Worm (Caenorhabditis elegans) whole organism, L3 larva: ENCODE results near the gene mip-2.

ENCODE experiments used
- R02D3.7 ChIP-seq: fragments of 150-350 bp; optimal IDR thresholded peaks from 2 replicates; lab custom pipeline; 2014; ENCODE audit warnings: missing biosample characterization, missing genetic modification characterization
- ZK546.5 ChIP-seq: sonication (generic microtip); optimal IDR thresholded peaks from 2 replicates; lab custom pipeline; 2017; ENCODE audit warnings: missing biosample characterization, missing genetic modification characterization
- ama-1 ChIP-seq: fragments of 150-350 bp; optimal IDR thresholded peaks from 2 replicates; lab custom pipeline; 2018
- ceh-16 ChIP-seq: sonication (generic microtip); optimal IDR thresholded peaks from 2 replicates; lab custom pipeline; 2017; ENCODE audit warnings: missing biosample characterization, missing genetic modification characterization
- ceh-28 ChIP-seq: fragments of 150-350 bp; optimal IDR thresholded peaks from 2 replicates; lab custom pipeline; 2014; ENCODE audit warnings: missing biosample characterization, missing genetic modification reagents, missing genetic modification characterization
- ceh-9 ChIP-seq: sonication (generic microtip); optimal IDR thresholded peaks from 2 replicates; lab custom pipeline; 2018; ENCODE audit warnings: missing biosample characterization, missing genetic modification characterization
- daf-12 ChIP-seq: fragments of 150-350 bp; optimal IDR thresholded peaks from 2 replicates; lab custom pipeline; 2014; ENCODE audit warnings: missing biosample characterization, missing genetic modification reagents, missing genetic modification characterization
- egl-27 ChIP-seq: sonication (generic microtip); optimal IDR thresholded peaks from 4 replicates; lab custom pipeline; 2017; ENCODE audit warnings: missing biosample characterization, missing genetic modification reagents, missing genetic modification characterization
- egl-5 ChIP-seq: fragments of 150-350 bp; optimal IDR thresholded peaks from 2 replicates; lab custom pipeline; 2017; ENCODE audit warnings: missing biosample characterization, missing genetic modification reagents, missing genetic modification characterization, inconsistent platforms
- elt-1 ChIP-seq: fragments of 150-350 bp; optimal IDR thresholded peaks from 2 replicates; lab custom pipeline; 2014; ENCODE audit warnings: missing biosample characterization, missing genetic modification characterization
- elt-2 ChIP-seq: sonication (generic microtip); optimal IDR thresholded peaks from 2 replicates; lab custom pipeline; 2016; ENCODE audit warnings: missing genetic modification reagents, mild to moderate bottlenecking, missing genetic modification characterization, missing compliant biosample characterization
- elt-3 ChIP-seq, 3 experiments: fragments of 150-350 bp in 1 of 3; sonication (generic microtip) in 2 of 3; optimal IDR thresholded peaks; 2 replicates in 2 of 3; 4 replicates in 1 of 3; lab custom pipeline; 2014 to 2017; ENCODE audit warnings: missing biosample characterization in 3 of 3, missing genetic modification characterization in 3 of 3
- eor-1 ChIP-seq, 2 experiments: fragments of 150-350 bp; optimal IDR thresholded peaks; 2 replicates each; lab custom pipeline; 2014 to 2018; ENCODE audit warnings: missing biosample characterization in 2 of 2, missing genetic modification characterization in 2 of 2
- fkh-10 ChIP-seq: sonication (generic microtip); optimal IDR thresholded peaks from 2 replicates; lab custom pipeline; 2017; ENCODE audit warnings: missing biosample characterization, missing genetic modification reagents, missing genetic modification characterization
- fkh-2 ChIP-seq: fragments of 150-350 bp; optimal IDR thresholded peaks from 2 replicates; lab custom pipeline; 2014; ENCODE audit warnings: missing biosample characterization, missing genetic modification reagents, missing genetic modification characterization
- hmg-11 ChIP-seq: sonication (generic microtip); optimal IDR thresholded peaks from 2 replicates; lab custom pipeline; 2016; ENCODE audit warnings: missing genetic modification characterization, missing compliant biosample characterization
- jun-1 ChIP-seq: fragments of 150-350 bp; optimal IDR thresholded peaks from 2 replicates; lab custom pipeline; 2014; ENCODE audit warnings: missing biosample characterization, missing genetic modification reagents, missing genetic modification characterization
- lin-15B ChIP-seq: fragments of 150-350 bp; optimal IDR thresholded peaks from 2 replicates; lab custom pipeline; 2014; ENCODE audit warnings: missing biosample characterization, missing genetic modification characterization
- lin-39 ChIP-seq: fragments of 150-350 bp; optimal IDR thresholded peaks from 2 replicates; lab custom pipeline; 2018; ENCODE audit warnings: missing biosample characterization, missing genetic modification reagents, missing genetic modification characterization
- lsy-12 ChIP-seq: sonication (generic microtip); optimal IDR thresholded peaks from 2 replicates; lab custom pipeline; 2016; ENCODE audit warnings: mild to moderate bottlenecking, missing genetic modification characterization, missing compliant biosample characterization
- mdl-1 ChIP-seq: fragments of 150-350 bp; optimal IDR thresholded peaks from 2 replicates; lab custom pipeline; 2014; ENCODE audit warnings: missing biosample characterization, missing genetic modification characterization
- nfya-1 ChIP-seq: sonication (generic microtip); optimal IDR thresholded peaks from 2 replicates; lab custom pipeline; 2017; ENCODE audit warnings: missing genetic modification characterization, mild to moderate bottlenecking, missing compliant biosample characterization, antibody characterized with exemption, moderate library complexity; ENCODE audit not compliant: insufficient read depth
- nhr-11 ChIP-seq: fragments of 150-350 bp; optimal IDR thresholded peaks from 2 replicates; lab custom pipeline; 2014; ENCODE audit warnings: missing biosample characterization, missing genetic modification characterization
- nhr-12 ChIP-seq: fragments of 150-350 bp; optimal IDR thresholded peaks from 2 replicates; lab custom pipeline; 2014; ENCODE audit warnings: missing biosample characterization, missing genetic modification characterization
- nhr-23 ChIP-seq: fragments of 150-350 bp; optimal IDR thresholded peaks from 2 replicates; lab custom pipeline; 2014; ENCODE audit warnings: missing biosample characterization, missing genetic modification reagents, missing genetic modification characterization
- nhr-237 ChIP-seq: fragments of 150-350 bp; optimal IDR thresholded peaks from 2 replicates; lab custom pipeline; 2014; ENCODE audit warnings: missing biosample characterization, missing genetic modification characterization
- nhr-25 ChIP-seq: sonication (generic microtip); optimal IDR thresholded peaks from 2 replicates; lab custom pipeline; 2017; ENCODE audit warnings: missing biosample characterization, missing genetic modification characterization
- nhr-28 ChIP-seq: fragments of 150-350 bp; optimal IDR thresholded peaks from 2 replicates; lab custom pipeline; 2014; ENCODE audit warnings: missing biosample characterization, missing genetic modification characterization
- nhr-43 ChIP-seq: sonication (generic microtip); optimal IDR thresholded peaks from 2 replicates; lab custom pipeline; 2016; ENCODE audit warnings: mild to moderate bottlenecking, missing genetic modification characterization, missing compliant biosample characterization; ENCODE audit not compliant: poor library complexity, severe bottlenecking
- nhr-76 ChIP-seq: fragments of 150-350 bp; sonication (generic microtip); optimal IDR thresholded peaks from 5 replicates; lab custom pipeline; 2014; ENCODE audit warnings: missing biosample characterization, missing genetic modification characterization
- nhr-77 ChIP-seq: fragments of 150-350 bp; optimal IDR thresholded peaks from 2 replicates; lab custom pipeline; 2014; ENCODE audit warnings: missing biosample characterization, missing genetic modification characterization
- pha-4 ChIP-seq: fragments of 150-350 bp; optimal IDR thresholded peaks from 2 replicates; lab custom pipeline; 2014; ENCODE audit warnings: missing biosample characterization, missing genetic modification reagents, missing genetic modification characterization
- pqm-1 ChIP-seq: fragments of 150-350 bp; optimal IDR thresholded peaks from 2 replicates; lab custom pipeline; 2017; ENCODE audit warnings: missing biosample characterization, missing genetic modification characterization, inconsistent platforms
- sea-2 ChIP-seq: fragments of 150-350 bp; sonication (generic microtip); optimal IDR thresholded peaks from 4 replicates; lab custom pipeline; 2014; ENCODE audit warnings: missing biosample characterization, missing genetic modification reagents, missing genetic modification characterization
- snpc-4 ChIP-seq: fragments of 150-350 bp; optimal IDR thresholded peaks from 2 replicates; lab custom pipeline; 2014; ENCODE audit warnings: missing biosample characterization, missing genetic modification characterization
- tbx-2 ChIP-seq: sonication (generic microtip); optimal IDR thresholded peaks from 2 replicates; lab custom pipeline; 2016; ENCODE audit warnings: mild to moderate bottlenecking, missing genetic modification characterization, missing compliant biosample characterization
- unc-62 ChIP-seq: fragments of 150-350 bp; sonication (generic microtip); optimal IDR thresholded peaks from 4 replicates; lab custom pipeline; 2014; ENCODE audit warnings: missing biosample characterization, missing genetic modification reagents, missing genetic modification characterization
- zag-1 ChIP-seq: fragments of 150-350 bp; optimal IDR thresholded peaks from 2 replicates; lab custom pipeline; 2014; ENCODE audit warnings: missing biosample characterization, missing genetic modification characterization
- ztf-11 ChIP-seq: fragments of 150-350 bp; optimal IDR thresholded peaks from 2 replicates; lab custom pipeline; 2014; ENCODE audit warnings: missing biosample characterization, missing genetic modification characterization
- ztf-4 ChIP-seq: fragments of 150-350 bp; optimal IDR thresholded peaks from 2 replicates; lab custom pipeline; 2014; ENCODE audit warnings: missing biosample characterization, missing genetic modification characterization

Gene mip-2

ce11 chrV:13657291-13657690 lies 14.5 kb downstream of the mip-2 start (continued):
- TF ChIP-seq nhr-11 (no peak), fkh-2 (tag; lab: Kevin White, UChicago) (no peak), sea-2 (GFP tag; lab: Kevin White, UChicago) (no peak), ceh-9 (tag; lab: Kevin White, UChicago) (no peak), nhr-43 (tag; lab: Kevin White, UChicago) (peak; percentile 91), lin-15B (no peak), jun-1 (tag; lab: Kevin White, UChicago) (peak; percentile 68), tbx-2 (peak; percentile 49)

- TF ChIP-seq nhr-25 (tag; lab: Kevin White, UChicago) (peak; percentile 98), ceh-28 (peak; percentile 45), elt-2 (peak; percentile 95), nhr-12 (no peak), lsy-12 (peak; percentile 69), pha-4 (tag; lab: Kevin White, UChicago) (peak; percentile 52), nhr-43 (tag; lab: Kevin White, UChicago) (peak; percentile 91), pqm-1 (peak; percentile 77), tbx-2 (peak; percentile 24), ama-1 (lab: Kevin White, UChicago) (peak; percentile 95), lin-39 (tag; lab: Kevin White, UChicago) (peak; percentile 47), egl-27 (tag; lab: Kevin White, UChicago) (peak; percentile 25), R02D3.7 (tag; lab: Kevin White, UChicago) (peak; percentile 23), jun-1 (tag; lab: Kevin White, UChicago) (peak; percentile 52), daf-12 (tag; lab: Kevin White, UChicago) (no peak), nhr-77 (tag; lab: Kevin White, UChicago) (no peak), elt-3 (tag; optimal IDR thresholded peaks at IDR 0.05; lab: Kevin White, UChicago) (peak in 1 of 3 experiments; percentile 79), nhr-237 (tag; lab: Kevin White, UChicago) (no peak), zag-1 (tag; lab: Kevin White, UChicago) (no peak), nhr-23 (tag; lab: Kevin White, UChicago) (peak; percentile 94), nhr-28 (peak; percentile 45), unc-62 (GFP tag; lab: Kevin White, UChicago) (peak; percentile 95), eor-1 (tag; optimal IDR thresholded peaks at IDR 0.05; lab: Kevin White, UChicago) (no peak), nfya-1 (peak; percentile 39)
Observed at ce11 chrV:13656346-13657254, 15.2 kb downstream of the mip-2 start.

ce11 chrV:13655202-13655764 lies 16.5 kb downstream of the mip-2 start:
- no peak for TF ChIP-seq ceh-16
- TF ChIP-seq ztf-11 (tag; lab: Kevin White, UChicago), result no peak
- TF ChIP-seq egl-5 (tag; lab: Kevin White, UChicago), result peak; percentile 70
- TF ChIP-seq ztf-4 (tag; lab: Kevin White, UChicago), result no peak
- no peak for TF ChIP-seq sea-2 (GFP tag; lab: Kevin White, UChicago)
- no peak for TF ChIP-seq elt-3 (tag; optimal IDR thresholded peaks at IDR 0.05; lab: Kevin White, UChicago)
- peak; percentile 84 for TF ChIP-seq nhr-23 (tag; lab: Kevin White, UChicago)
- TF ChIP-seq nhr-77 (tag; lab: Kevin White, UChicago), result no peak
- TF ChIP-seq egl-27 (tag; lab: Kevin White, UChicago), result no peak
- no peak for TF ChIP-seq nhr-76 (tag; lab: Kevin White, UChicago)
- TF ChIP-seq snpc-4 (tag; lab: Kevin White, UChicago), result peak; percentile 37
- peak; percentile 63 for TF ChIP-seq ama-1 (lab: Kevin White, UChicago)
- TF ChIP-seq mdl-1 (tag; lab: Kevin White, UChicago), result peak; percentile 11
- no peak for TF ChIP-seq ZK546.5
- TF ChIP-seq hmg-11, result peak; percentile 47
- peak; percentile 81 for TF ChIP-seq nhr-25 (tag; lab: Kevin White, UChicago)
- peak; percentile 51 for TF ChIP-seq ceh-28
- TF ChIP-seq fkh-10 (GFP tag; lab: Kevin White, UChicago), result peak; percentile 51
- TF ChIP-seq R02D3.7 (tag; lab: Kevin White, UChicago), result peak; percentile 14
- TF ChIP-seq nhr-28, result peak; percentile 21
- TF ChIP-seq eor-1 (tag; optimal IDR thresholded peaks at IDR 0.05; lab: Kevin White, UChicago), result no peak
- TF ChIP-seq jun-1 (tag; lab: Kevin White, UChicago), result peak; percentile 7
- TF ChIP-seq elt-2, result peak; percentile 28
- TF ChIP-seq elt-1 (tag; lab: Kevin White, UChicago), result peak; percentile 61
- TF ChIP-seq nhr-11, result peak; percentile 22
- TF ChIP-seq tbx-2, result peak; percentile 9
- TF ChIP-seq pqm-1, result peak; percentile 1
- TF ChIP-seq pha-4 (tag; lab: Kevin White, UChicago), result peak; percentile 83
- peak; percentile 61 for TF ChIP-seq lin-15B
- TF ChIP-seq nfya-1, result peak; percentile 80
- peak; percentile 70 for TF ChIP-seq lin-39 (tag; lab: Kevin White, UChicago)
- TF ChIP-seq lsy-12, result peak; percentile 52
- TF ChIP-seq unc-62 (GFP tag; lab: Kevin White, UChicago), result peak; percentile 24
- peak; percentile 75 for TF ChIP-seq nhr-43 (tag; lab: Kevin White, UChicago)
